Fruit fly (Drosophila melanogaster) whole organism, prepupa: ENCODE results near the gene CG14515.

Experiments
- CG11902 ChIP-seq: fragments of 200-800 bp; sonication (Bioruptor generic); optimal IDR thresholded peaks from 3 replicates; lab custom pipeline; 2016; ENCODE audit warnings: missing biosample characterization, missing genetic modification characterization
- CG3032 ChIP-seq: fragments of 200-800 bp; optimal IDR thresholded peaks from 2 replicates; lab custom pipeline; 2019; ENCODE audit warnings: missing biosample characterization, mild to moderate bottlenecking, missing genetic modification characterization, moderate library complexity
- CG4318 ChIP-seq: fragments of 200-800 bp; sonication (Bioruptor generic); optimal IDR thresholded peaks from 3 replicates; lab custom pipeline; 2017; ENCODE audit warnings: missing biosample characterization, mild to moderate bottlenecking, missing genetic modification characterization
- CG6854 ChIP-seq: fragments of 200-800 bp; sonication (Bioruptor generic); optimal IDR thresholded peaks from 2 replicates; lab custom pipeline; 2017; ENCODE audit warnings: missing biosample characterization, mild to moderate bottlenecking, missing genetic modification characterization
- CG8632 ChIP-seq: fragments of 200-800 bp; sonication (Bioruptor generic); optimal IDR thresholded peaks from 3 replicates; lab custom pipeline; 2016; ENCODE audit warnings: missing biosample characterization, missing genetic modification characterization
- CG9139 ChIP-seq: fragments of 200-800 bp; sonication (Bioruptor generic); optimal IDR thresholded peaks from 3 replicates; lab custom pipeline; 2017; ENCODE audit warnings: missing biosample characterization, mild to moderate bottlenecking, missing genetic modification characterization
- Gug ChIP-seq: fragments of 200-800 bp; sonication (Bioruptor generic); IDR thresholded peaks from 2 replicates; pipeline ENCODE4 v1.3.6; 2022; ENCODE audit warnings: missing biosample characterization, missing genetic modification characterization
- Sox15 ChIP-seq: fragments of 200-800 bp; sonication (Bioruptor generic); optimal IDR thresholded peaks from 3 replicates; lab custom pipeline; 2016; ENCODE audit warnings: missing biosample characterization, missing genetic modification characterization
- dsx ChIP-seq: fragments of 200-800 bp; optimal IDR thresholded peaks from 3 replicates; lab custom pipeline; 2019; ENCODE audit warnings: missing biosample characterization, mild to moderate bottlenecking, missing genetic modification characterization, moderate library complexity; ENCODE audit not compliant: poor library complexity, severe bottlenecking
- salr ChIP-seq, 2 experiments: fragments of 200-800 bp; sonication (Bioruptor generic); optimal IDR thresholded peaks; 3 replicates each; lab custom pipeline; 2016 to 2018; ENCODE audit warnings: missing biosample characterization in 2 of 2, missing genetic modification characterization in 2 of 2, mild to moderate bottlenecking in 1 of 2
- spab ChIP-seq: fragments of 200-800 bp; sonication (Bioruptor generic); optimal IDR thresholded peaks from 2 replicates; lab custom pipeline; 2017; ENCODE audit warnings: missing biosample characterization, mild to moderate bottlenecking, missing genetic modification characterization, missing genetic modification reagents
- svp ChIP-seq: fragments of 200-800 bp; sonication (Bioruptor generic); peaks from one replicate; lab custom pipeline; 2016; ENCODE audit warnings: missing biosample characterization, missing genetic modification characterization
- topi ChIP-seq: fragments of 200-800 bp; sonication (Bioruptor generic); optimal IDR thresholded peaks from 3 replicates; lab custom pipeline; 2016; ENCODE audit warnings: missing biosample characterization, missing genetic modification characterization

The CG14515 gene

dm6 chr3R:29238623-29239022 is 41.3 kb downstream of the CG14515 start, which contains the start of gene CG11951:
Gene CG11951, minus strand, starts transcription at chr3R:29238723.
- TF ChIP-seq CG9139 (GFP tag; lab: Kevin White, UChicago) (no peak), Gug (GFP tag; lab: Robert Waterston, UW) (no peak), CG8632 (no peak), svp (GFP tag; lab: Kevin White, UChicago) (peak; percentile 67), CG4318 (GFP tag; lab: Kevin White, UChicago) (no peak), Sox15 (GFP tag; lab: Kevin White, UChicago) (no peak), CG11902 (GFP tag; lab: Kevin White, UChicago) (no peak)

DNA sequence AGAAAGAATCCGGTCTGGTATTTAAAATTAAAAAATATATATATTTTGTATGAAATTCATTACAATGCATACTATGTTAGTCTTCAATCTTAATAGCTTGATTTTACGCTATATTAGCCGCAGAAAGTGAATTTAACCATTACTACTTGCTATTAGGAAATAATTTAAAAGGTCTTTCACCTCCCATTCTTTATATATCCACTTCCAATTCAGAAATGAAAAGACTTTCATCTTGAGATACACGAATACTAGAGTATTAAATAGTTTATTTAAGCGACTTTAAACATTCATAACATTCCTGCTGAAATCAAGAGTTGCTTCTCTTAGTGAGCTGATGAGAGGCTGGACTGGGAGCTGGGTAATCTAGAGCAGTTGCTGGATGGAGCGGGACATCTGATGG is 47.4 kb downstream of the CG14515 start, which contains the start of gene CG31445:
Gene CG31445, minus strand, starts transcription at position 101 of the 400 bp plus-strand sequence.
- TF ChIP-seq spab (GFP tag; lab: Kevin White, UChicago) (no peak), CG3032 (tag; lab: Kevin White, UChicago) (no peak), svp (GFP tag; lab: Kevin White, UChicago) (peak; percentile 9), dsx (GFP tag; lab: Kevin White, UChicago) (no peak), CG6854 (no peak), topi (GFP tag; lab: Kevin White, UChicago) (no peak), salr (GFP tag; optimal IDR thresholded peaks at IDR 0.05; lab: Kevin White, UChicago) (no peak)
